Worm (Caenorhabditis elegans): Measurements from ENCODE around the gene lmbr-1.

lmbr-1 gene

DNA sequence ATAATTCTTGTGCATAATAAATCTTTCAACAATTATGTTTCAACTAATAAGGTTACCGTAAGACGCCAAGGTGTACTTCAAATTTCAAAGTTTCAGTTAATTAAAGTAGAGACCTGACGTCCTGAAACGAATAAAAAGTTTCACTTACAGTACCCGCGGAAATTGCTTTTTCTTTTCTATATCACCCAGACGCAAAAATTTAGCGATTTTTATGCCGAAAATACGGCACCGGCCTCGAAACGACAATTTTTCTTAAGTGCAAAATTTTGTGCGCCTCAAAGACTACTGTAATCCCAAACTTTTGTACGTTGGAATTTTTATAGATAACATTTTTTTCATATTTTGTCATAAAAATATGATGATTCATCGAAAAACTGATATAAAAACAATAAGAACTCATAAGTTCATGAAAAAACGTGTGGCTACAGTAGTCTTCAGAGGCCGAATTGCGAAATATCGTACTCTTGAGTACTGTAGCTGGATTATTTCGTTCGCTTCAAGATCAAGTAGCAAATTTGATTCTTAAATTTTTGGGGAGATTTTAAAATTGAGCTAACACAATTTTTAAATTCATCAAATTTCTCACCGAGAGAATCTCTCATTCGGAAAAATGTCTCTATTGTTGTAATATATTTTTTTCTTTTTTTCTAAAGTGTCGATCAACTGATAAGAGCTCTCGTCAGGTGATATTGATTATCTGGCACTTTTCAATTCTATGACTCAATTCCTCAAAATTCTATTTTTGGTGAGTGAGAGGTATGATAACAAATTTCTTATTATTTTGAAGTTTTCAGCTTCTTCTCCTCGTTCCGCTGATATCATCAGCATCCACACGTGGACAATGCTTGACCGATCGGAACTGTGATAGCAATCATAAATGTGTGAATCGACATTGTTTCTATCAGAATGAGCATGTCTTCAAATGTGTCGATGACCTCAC, 46.2 kb upstream of the lmbr-1 start, which contains the start of gene ZC262.13:
ZC262.13 (plus strand) TSS at position 641 of the 940 bp plus-strand sequence.
- TF ChIP-seq hlh-30 (tag; optimal IDR thresholded peaks at IDR 0.05; ENCODE audit: insufficient read depth) (peak; percentile 37), nhr-76 (tag; optimal IDR thresholded peaks at IDR 0.05) (no peak), nhr-28 (tag; optimal IDR thresholded peaks at IDR 0.05) (peak; percentile 17), Y105C5A.15 (GFP tag; IDR thresholded peaks at IDR 0.05) (no peak), hmg-1.1 (GFP tag; IDR thresholded peaks at IDR 0.05) (no peak), pqm-1 (tag; optimal IDR thresholded peaks at IDR 0.05) (no peak), ZK337.2 (GFP tag; IDR thresholded peaks at IDR 0.05) (no peak), hlh-11 (tag; optimal IDR thresholded peaks at IDR 0.05) (peak; percentile 55), ama-1 (optimal IDR thresholded peaks at IDR 0.05) (no peak), T26A8.4 (GFP tag; IDR thresholded peaks at IDR 0.05) (peak; percentile 25; the same call in 1 of the 2 replicates), mdl-1 (tag; optimal IDR thresholded peaks at IDR 0.05) (no peak), zfp-3 (GFP tag; conservative IDR thresholded peaks at IDR 0.05) (0 out of 2 replicates have a peak, but pooled peaks have one; percentile 58), lsy-2 (tag; optimal IDR thresholded peaks at IDR 0.05) (peak in 1 of 2 experiments; percentile 51), ceh-82 (tag; optimal IDR thresholded peaks at IDR 0.05) (no peak), Y5F2A.4 (GFP tag; optimal IDR thresholded peaks at IDR 0.05) (no peak), nhr-25 (tag; optimal IDR thresholded peaks at IDR 0.05; ENCODE audit: borderline replicate concordance, insufficient read depth) (no peak), ces-1 (GFP tag; optimal IDR thresholded peaks at IDR 0.05) (no peak), madf-9 (GFP tag; conservative IDR thresholded peaks at IDR 0.05) (no peak), mep-1 (tag; optimal IDR thresholded peaks at IDR 0.05) (no peak), F44E2.7 (GFP tag; IDR thresholded peaks at IDR 0.05) (no peak), ceh-32 (tag; optimal IDR thresholded peaks at IDR 0.05; ENCODE audit: poor library complexity) (no peak), dve-1 (tag; optimal IDR thresholded peaks at IDR 0.05; ENCODE audit: insufficient read depth) (peak; percentile 82), zip-11 (GFP tag; IDR thresholded peaks at IDR 0.05) (no peak), daf-8 (GFP tag; IDR thresholded peaks at IDR 0.05) (no peak), ceh-28 (tag; optimal IDR thresholded peaks at IDR 0.05) (no peak), nhr-41 (GFP tag; IDR thresholded peaks at IDR 0.05) (no peak), F10B5.3 (tag; optimal IDR thresholded peaks at IDR 0.05) (no peak), spr-1 (tag; optimal IDR thresholded peaks at IDR 0.05) (no peak), mes-2 (tag; optimal IDR thresholded peaks at IDR 0.05; ENCODE audit: poor library complexity, severe bottlenecking) (peak; percentile 11), php-3 (GFP tag; IDR thresholded peaks at IDR 0.05) (peak; percentile 12; the same call in 1 of the 2 replicates), dmd-6 (GFP tag; IDR thresholded peaks at IDR 0.05) (peak; percentile 74), skn-1 (tag; optimal IDR thresholded peaks at IDR 0.05) (no peak), daf-12 (tag; optimal IDR thresholded peaks at IDR 0.05) (no peak), Y48G9A.11 (GFP tag; IDR thresholded peaks at IDR 0.05) (no peak), lin-38 (GFP tag; IDR thresholded peaks at IDR 0.05) (no peak), daf-16 (GFP tag; optimal IDR thresholded peaks at IDR 0.05) (no peak), daf-16 (tag; optimal IDR thresholded peaks at IDR 0.05) (peak; percentile 49), hif-1 (tag; optimal IDR thresholded peaks at IDR 0.05) (no peak), aha-1 (tag) (peak; percentile 13), pha-4 (GFP tag; IDR thresholded peaks at IDR 0.05) (peak; percentile 12; the same call in 1 of the 2 replicates), pha-4 (tag; optimal IDR thresholded peaks at IDR 0.05) (no peak), unc-62 (GFP tag; optimal IDR thresholded peaks at IDR 0.05 in 1 of 2) (no peak), unc-62 (tag; optimal IDR thresholded peaks at IDR 0.05) (no peak), lin-13 (GFP tag; optimal IDR thresholded peaks at IDR 0.05) (no peak), arid-1 (GFP tag; conservative IDR thresholded peaks at IDR 0.05) (no peak), jun-1 (tag; optimal IDR thresholded peaks at IDR 0.05) (peak; percentile 2), nhr-48 (tag; optimal IDR thresholded peaks at IDR 0.05) (peak; percentile 2), unc-130 (GFP tag; optimal IDR thresholded peaks at IDR 0.05) (no peak)
